Worm (Caenorhabditis elegans) whole organism, early embryonic: ENCODE results near the gene R102.2.

Source experiments
- ceh-13 ChIP-seq: fragments of 200-800 bp; sonication (Bioruptor generic); optimal IDR thresholded peaks from 2 replicates; lab custom pipeline; 2018; ENCODE audit warnings: mild to moderate bottlenecking, missing genetic modification characterization, missing compliant biosample characterization
- ceh-36 ChIP-seq: sonication (generic microtip); optimal IDR thresholded peaks from 2 replicates; lab custom pipeline; 2016; ENCODE audit warnings: missing genetic modification characterization, inconsistent platforms, missing compliant biosample characterization
- hmbx-1 ChIP-seq: sonication (generic microtip); optimal IDR thresholded peaks from 2 replicates; lab custom pipeline; 2016; ENCODE audit warnings: mild to moderate bottlenecking, missing genetic modification characterization, missing compliant biosample characterization
- hnd-1 ChIP-seq: sonication (generic microtip); optimal IDR thresholded peaks from 2 replicates; lab custom pipeline; 2016; ENCODE audit warnings: missing genetic modification characterization, missing compliant biosample characterization
- tbx-37 ChIP-seq: fragments of 200-800 bp; sonication (Bioruptor generic); conservative IDR thresholded peaks from 2 replicates; pipeline ENCODE4 v1.3.6; 2022; ENCODE audit warnings: missing genetic modification reagents, missing genetic modification characterization, missing compliant biosample characterization

DNA sequence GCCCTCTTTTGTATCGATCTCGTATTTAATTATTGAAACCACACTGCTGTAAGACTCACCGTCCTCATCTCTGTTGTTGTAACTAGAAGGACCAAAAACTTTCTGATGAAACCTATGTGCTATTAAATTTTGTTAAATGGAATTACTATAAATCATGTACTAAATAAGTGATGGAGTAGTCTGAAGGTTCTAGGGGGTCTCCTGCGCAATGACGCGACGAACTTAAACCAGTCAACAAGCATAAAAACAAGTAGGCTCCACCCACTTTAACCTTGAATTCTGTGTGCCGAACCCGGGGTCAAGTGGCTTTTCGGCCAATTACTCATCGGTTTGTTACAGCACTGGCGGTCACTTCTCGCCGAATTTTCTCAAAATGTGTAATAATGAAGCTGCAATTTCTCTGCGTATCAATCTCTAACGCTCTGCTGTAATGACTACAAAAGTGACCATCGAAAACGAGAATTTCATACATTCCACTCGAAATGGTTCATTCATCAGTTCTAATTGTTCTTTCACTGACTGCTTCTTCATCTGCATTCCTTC, 49.7 kb downstream of the R102.2 start, which contains the start of gene grl-21:
- TF ChIP-seq tbx-37 (no peak), ceh-13 (GFP tag; lab: Kevin White, UChicago) (no peak), ceh-36 (tag; lab: Kevin White, UChicago) (no peak), hmbx-1 (no peak), hnd-1 (tag; lab: Kevin White, UChicago) (no peak)
